Worm (Caenorhabditis elegans): ENCODE measurements around the gene rol-3.

The rol-3 gene

ce11 chrV:8198994-8199393 is 39.2 kb downstream of the rol-3 start, which contains the start of gene F20D6.11:
Gene F20D6.11 (minus strand): TSS chrV:8199094.
- TF ChIP-seq nhr-25 (tag; optimal IDR thresholded peaks at IDR 0.05) = no peak
- TF ChIP-seq elt-2 (tag; optimal IDR thresholded peaks at IDR 0.05) = peak; percentile 18

ce11 chrV:8196993-8197392 is 41.2 kb downstream of the rol-3 start:
- no peak for TF ChIP-seq mdl-1 (tag; optimal IDR thresholded peaks at IDR 0.05)

ce11 chrV:8195889-8196418 is 42.3 kb downstream of the rol-3 start, which contains the start of gene F20D6.10:
Gene F20D6.10 (minus strand): TSS chrV:8195939.
- TF ChIP-seq egl-27 (tag; optimal IDR thresholded peaks at IDR 0.05) = no peak
- TF ChIP-seq zag-1 (tag; optimal IDR thresholded peaks at IDR 0.05) = no peak
- TF ChIP-seq fkh-2 (tag; optimal IDR thresholded peaks at IDR 0.05) = no peak
- no peak for TF ChIP-seq lsy-12 (tag; optimal IDR thresholded peaks at IDR 0.05)
- no peak for TF ChIP-seq pqm-1 (tag; optimal IDR thresholded peaks at IDR 0.05)
- no peak for TF ChIP-seq elt-1 (tag; optimal IDR thresholded peaks at IDR 0.05)
- TF ChIP-seq nhr-77 (tag; optimal IDR thresholded peaks at IDR 0.05) = no peak
- no peak for TF ChIP-seq ceh-16 (tag; optimal IDR thresholded peaks at IDR 0.05)
- no peak for TF ChIP-seq fos-1 (tag; optimal IDR thresholded peaks at IDR 0.05)
- TF ChIP-seq lin-39 (tag; optimal IDR thresholded peaks at IDR 0.05) = no peak
- TF ChIP-seq mdl-1 (tag; optimal IDR thresholded peaks at IDR 0.05) = no peak
- no peak for TF ChIP-seq tbx-2 (tag; optimal IDR thresholded peaks at IDR 0.05)
- TF ChIP-seq nhr-67 (tag; optimal IDR thresholded peaks at IDR 0.05) = no peak
- TF ChIP-seq ama-1 (optimal IDR thresholded peaks at IDR 0.05) = no peak
- TF ChIP-seq nhr-43 (tag; optimal IDR thresholded peaks at IDR 0.05; ENCODE audit: poor library complexity, severe bottlenecking) = no peak
- TF ChIP-seq daf-12 (tag; optimal IDR thresholded peaks at IDR 0.05) = no peak

ce11 chrV:8190430-8190829 is 47.8 kb downstream of the rol-3 start, which contains the start of gene F20D6.1:
Gene F20D6.1 (plus strand): TSS chrV:8190730.
- no peak for TF ChIP-seq nhr-23 (tag; optimal IDR thresholded peaks at IDR 0.05)
- no peak for TF ChIP-seq tbx-2 (tag; optimal IDR thresholded peaks at IDR 0.05)
- TF ChIP-seq nfya-1 (tag; optimal IDR thresholded peaks at IDR 0.05; ENCODE audit: insufficient read depth) = no peak
- no peak for TF ChIP-seq pha-4 (tag; optimal IDR thresholded peaks at IDR 0.05)
- TF ChIP-seq elt-1 (tag; optimal IDR thresholded peaks at IDR 0.05) = no peak
- no peak for TF ChIP-seq lsy-12 (tag; optimal IDR thresholded peaks at IDR 0.05)
- no peak for TF ChIP-seq sea-2 (GFP tag; optimal IDR thresholded peaks at IDR 0.05)
- no peak for TF ChIP-seq ztf-11 (tag; optimal IDR thresholded peaks at IDR 0.05)
- TF ChIP-seq nhr-77 (tag; optimal IDR thresholded peaks at IDR 0.05) = no peak
- no peak for TF ChIP-seq fkh-2 (tag; optimal IDR thresholded peaks at IDR 0.05)
- TF ChIP-seq ZK546.5 (tag; optimal IDR thresholded peaks at IDR 0.05) = no peak
- TF ChIP-seq jun-1 (tag; optimal IDR thresholded peaks at IDR 0.05) = no peak
- no peak for TF ChIP-seq nhr-67 (tag; optimal IDR thresholded peaks at IDR 0.05)
- no peak for TF ChIP-seq nhr-237 (tag; optimal IDR thresholded peaks at IDR 0.05)
- no peak for TF ChIP-seq egl-27 (tag; optimal IDR thresholded peaks at IDR 0.05)
- no peak for TF ChIP-seq unc-62 (GFP tag; optimal IDR thresholded peaks at IDR 0.05)
- TF ChIP-seq ceh-28 (tag; optimal IDR thresholded peaks at IDR 0.05) = no peak
- no peak for TF ChIP-seq hmg-11 (tag; optimal IDR thresholded peaks at IDR 0.05)
- no peak for TF ChIP-seq elt-3 (tag; optimal IDR thresholded peaks at IDR 0.05)

- TF ChIP-seq ceh-28 (tag; optimal IDR thresholded peaks at IDR 0.05) (no peak), ceh-9 (tag; optimal IDR thresholded peaks at IDR 0.05) (no peak), ZK546.5 (tag; optimal IDR thresholded peaks at IDR 0.05) (no peak), nhr-25 (tag; optimal IDR thresholded peaks at IDR 0.05) (no peak), lin-39 (tag; optimal IDR thresholded peaks at IDR 0.05) (no peak), ceh-82 (tag; optimal IDR thresholded peaks at IDR 0.05) (no peak)
Measured at ce11 chrV:8190016-8190415, 48.2 kb downstream of the rol-3 start, which contains the start of gene F20D6.12. Gene F20D6.12 (minus strand): TSS chrV:8190116.

ce11 chrV:8188421-8188820 is 49.8 kb downstream of the rol-3 start, which contains the start of gene F20D6.15:
Gene F20D6.15 (minus strand): TSS chrV:8188467.
- no peak for TF ChIP-seq egl-5 (tag; optimal IDR thresholded peaks at IDR 0.05)
- TF ChIP-seq fkh-10 (GFP tag; optimal IDR thresholded peaks at IDR 0.05) = no peak
- TF ChIP-seq ZK546.5 (tag; optimal IDR thresholded peaks at IDR 0.05) = no peak
- no peak for TF ChIP-seq elt-3 (tag; optimal IDR thresholded peaks at IDR 0.05)
- no peak for TF ChIP-seq R02D3.7 (tag; optimal IDR thresholded peaks at IDR 0.05)
- TF ChIP-seq nhr-77 (tag; optimal IDR thresholded peaks at IDR 0.05) = no peak
- TF ChIP-seq hmg-11 (tag; optimal IDR thresholded peaks at IDR 0.05) = no peak
- TF ChIP-seq nhr-28 (tag; optimal IDR thresholded peaks at IDR 0.05) = no peak
- TF ChIP-seq pqm-1 (tag; optimal IDR thresholded peaks at IDR 0.05) = no peak
- TF ChIP-seq ceh-9 (tag; optimal IDR thresholded peaks at IDR 0.05) = no peak
- TF ChIP-seq mml-1 (tag; optimal IDR thresholded peaks at IDR 0.05) = no peak
- no peak for TF ChIP-seq nfya-1 (tag; optimal IDR thresholded peaks at IDR 0.05; ENCODE audit: insufficient read depth)
- TF ChIP-seq eor-1 (tag; optimal IDR thresholded peaks at IDR 0.05) = no peak
- TF ChIP-seq nhr-25 (tag; optimal IDR thresholded peaks at IDR 0.05) = no peak
- TF ChIP-seq elt-2 (tag; optimal IDR thresholded peaks at IDR 0.05) = no peak
- TF ChIP-seq lsy-12 (tag; optimal IDR thresholded peaks at IDR 0.05) = no peak
- no peak for TF ChIP-seq fkh-2 (tag; optimal IDR thresholded peaks at IDR 0.05)

Data from whole organism, L3 larva.